Worm (Caenorhabditis elegans) whole organism, L4 larva: ENCODE results near the gene Y70C5A.3.

Source experiments
- F44E2.7 ChIP-seq: fragments of 200-800 bp; sonication (Bioruptor generic); IDR thresholded peaks from 2 replicates; pipeline ENCODE4 v2.1.2; 2022; ENCODE audit warnings: missing genetic modification characterization, missing compliant biosample characterization
- F49E8.2 ChIP-seq: sonication (generic microtip); optimal IDR thresholded peaks from 2 replicates; lab custom pipeline; 2016; ENCODE audit warnings: missing compliant biosample characterization, mild to moderate bottlenecking, missing genetic modification characterization, borderline replicate concordance
- T26A8.4 ChIP-seq: fragments of 200-800 bp; sonication (Bioruptor generic); IDR thresholded peaks from 2 replicates; pipeline ENCODE4 v1.3.6; 2022; ENCODE audit warnings: missing genetic modification characterization, missing compliant biosample characterization
- Y5F2A.4 ChIP-seq: fragments of 200-800 bp; sonication (Bioruptor generic); optimal IDR thresholded peaks from 2 replicates; lab custom pipeline; 2018; ENCODE audit warnings: mild to moderate bottlenecking, missing genetic modification characterization, missing compliant biosample characterization
- Y75B8A.6 ChIP-seq: fragments of 200-800 bp; sonication (Bioruptor generic); IDR thresholded peaks from 2 replicates; pipeline ENCODE4 v1.3.6; 2022; ENCODE audit warnings: missing genetic modification reagents, missing genetic modification characterization, missing compliant biosample characterization
- ZK546.5 ChIP-seq, 2 experiments: sonication (generic microtip); optimal IDR thresholded peaks; 2 replicates each; lab custom pipeline; 2017; ENCODE audit warnings: missing biosample characterization in 2 of 2, missing genetic modification characterization in 2 of 2
- aly-2 ChIP-seq: sonication (generic microtip); optimal IDR thresholded peaks from 2 replicates; lab custom pipeline; 2018; ENCODE audit warnings: missing biosample characterization, missing genetic modification characterization
- ama-1 ChIP-seq: fragments of 150-350 bp; optimal IDR thresholded peaks from 2 replicates; lab custom pipeline; 2014; ENCODE audit warnings: inconsistent platforms, mixed read lengths
- cey-2 ChIP-seq: sonication (generic microtip); optimal IDR thresholded peaks from 3 replicates; lab custom pipeline; 2017; ENCODE audit warnings: missing genetic modification characterization, mild to moderate bottlenecking, missing compliant biosample characterization, antibody characterized with exemption, borderline replicate concordance; ENCODE audit not compliant: insufficient read depth
- ctbp-1 ChIP-seq: fragments of 200-800 bp; sonication (Bioruptor generic); IDR thresholded peaks from 2 replicates; pipeline ENCODE4 v1.3.6; 2022; ENCODE audit warnings: missing genetic modification reagents, missing genetic modification characterization, missing compliant biosample characterization
- daf-16 ChIP-seq, 3 experiments: sonication (generic microtip); optimal IDR thresholded peaks; 2 replicates each; lab custom pipeline; 2016 to 2017; ENCODE audit warnings: missing genetic modification characterization in 3 of 3, missing genetic modification reagents in 3 of 3, mild to moderate bottlenecking in 2 of 3, missing compliant biosample characterization in 2 of 3, missing biosample characterization in 1 of 3, moderate library complexity in 1 of 3
- daf-8 ChIP-seq: fragments of 200-800 bp; sonication (Bioruptor generic); IDR thresholded peaks from 2 replicates; pipeline ENCODE4 v1.3.6; 2022; ENCODE audit warnings: missing genetic modification characterization, missing compliant biosample characterization
- dmd-6 ChIP-seq: fragments of 200-800 bp; sonication (Bioruptor generic); IDR thresholded peaks from 2 replicates; pipeline ENCODE4 v1.3.6; 2022; ENCODE audit warnings: missing genetic modification reagents, missing genetic modification characterization, missing compliant biosample characterization
- dmd-8 ChIP-seq: fragments of 200-800 bp; sonication (Bioruptor generic); IDR thresholded peaks from 2 replicates; pipeline ENCODE4 v1.3.6; 2022; ENCODE audit warnings: missing genetic modification characterization, missing compliant biosample characterization
- dmd-9 ChIP-seq: fragments of 200-800 bp; sonication (Bioruptor generic); IDR thresholded peaks from 2 replicates; pipeline ENCODE4 v1.3.6; 2022; ENCODE audit warnings: missing genetic modification reagents, missing genetic modification characterization, missing compliant biosample characterization
- dpl-1 ChIP-seq: fragments of 150-350 bp; optimal IDR thresholded peaks from 2 replicates; lab custom pipeline; 2014; ENCODE audit warnings: missing biosample characterization, missing genetic modification reagents, missing genetic modification characterization
- dve-1 ChIP-seq: sonication (generic microtip); optimal IDR thresholded peaks from 2 replicates; lab custom pipeline; 2017; ENCODE audit warnings: antibody characterized with exemption, mild to moderate bottlenecking, missing genetic modification characterization, missing compliant biosample characterization; ENCODE audit not compliant: insufficient read depth
- egl-27 ChIP-seq: sonication (generic microtip); optimal IDR thresholded peaks from 3 replicates; lab custom pipeline; 2017; ENCODE audit warnings: missing biosample characterization, missing genetic modification reagents, missing genetic modification characterization
- egl-43 ChIP-seq: fragments of 200-800 bp; sonication (Bioruptor generic); IDR thresholded peaks from 2 replicates; pipeline ENCODE4 v1.3.6; 2022; ENCODE audit warnings: missing genetic modification reagents, missing genetic modification characterization, missing compliant biosample characterization
- fkh-10 ChIP-seq: fragments of 150-350 bp; optimal IDR thresholded peaks from 2 replicates; lab custom pipeline; 2014; ENCODE audit warnings: missing biosample characterization, missing genetic modification reagents, missing genetic modification characterization
- fos-1 ChIP-seq: fragments of 150-350 bp; optimal IDR thresholded peaks from 2 replicates; lab custom pipeline; 2014; ENCODE audit warnings: missing biosample characterization, missing genetic modification characterization
- hlh-30 ChIP-seq: sonication (generic microtip); optimal IDR thresholded peaks from 2 replicates; lab custom pipeline; 2017; ENCODE audit warnings: antibody characterized with exemption, mild to moderate bottlenecking, missing genetic modification characterization, missing compliant biosample characterization; ENCODE audit not compliant: insufficient read depth
- jun-1 ChIP-seq: fragments of 150-350 bp; optimal IDR thresholded peaks from 2 replicates; lab custom pipeline; 2014; ENCODE audit warnings: missing biosample characterization, missing genetic modification reagents, missing genetic modification characterization
- lim-7 ChIP-seq: fragments of 200-800 bp; sonication (Bioruptor generic); IDR thresholded peaks from 2 replicates; pipeline ENCODE4 v1.3.6; 2022; ENCODE audit warnings: missing genetic modification characterization, missing compliant biosample characterization
- lin-38 ChIP-seq: fragments of 200-800 bp; sonication (Bioruptor generic); IDR thresholded peaks from 2 replicates; pipeline ENCODE4 v1.3.6; 2022; ENCODE audit warnings: missing genetic modification reagents, missing genetic modification characterization, missing compliant biosample characterization
- lin-39 ChIP-seq: fragments of 150-350 bp; optimal IDR thresholded peaks from 2 replicates; lab custom pipeline; 2014; ENCODE audit warnings: missing biosample characterization, missing genetic modification reagents, missing genetic modification characterization
- lsy-2 ChIP-seq, 2 experiments: fragments of 150-350 bp in 1 of 2; sonication (generic microtip) in 1 of 2; optimal IDR thresholded peaks; 2 replicates each; lab custom pipeline; 2014 to 2017; ENCODE audit warnings: missing biosample characterization in 2 of 2, missing genetic modification characterization in 2 of 2
- madf-5 ChIP-seq, 2 experiments: fragments of 200-800 bp; sonication (Bioruptor generic); IDR thresholded peaks; 2 replicates each; pipeline ENCODE4 v1.3.6; 2022; ENCODE audit warnings: missing compliant biosample characterization in 2 of 2, missing genetic modification characterization in 2 of 2
- madf-9 ChIP-seq: fragments of 200-800 bp; sonication (Bioruptor generic); conservative IDR thresholded peaks from 2 replicates; pipeline ENCODE4 v1.3.6; 2022; ENCODE audit warnings: missing genetic modification reagents, missing genetic modification characterization, missing compliant biosample characterization
- mdt-29 ChIP-seq: fragments of 200-800 bp; sonication (Bioruptor generic); IDR thresholded peaks from 2 replicates; pipeline ENCODE4 v1.3.6; 2022; ENCODE audit warnings: missing genetic modification reagents, missing genetic modification characterization, missing compliant biosample characterization
- mep-1 ChIP-seq: fragments of 150-350 bp; sonication (generic microtip); optimal IDR thresholded peaks from 3 replicates; lab custom pipeline; 2014; ENCODE audit warnings: missing biosample characterization, missing genetic modification characterization
- mxl-2 ChIP-seq: fragments of 200-800 bp; sonication (Bioruptor generic); conservative IDR thresholded peaks from 2 replicates; pipeline ENCODE4 v1.3.6; 2022; ENCODE audit warnings: missing genetic modification reagents, missing genetic modification characterization, missing compliant biosample characterization
- mxl-3 ChIP-seq: fragments of 200-800 bp; sonication (Bioruptor generic); optimal IDR thresholded peaks from 2 replicates; lab custom pipeline; 2018; ENCODE audit warnings: mild to moderate bottlenecking, missing genetic modification characterization, missing compliant biosample characterization
- nhr-11 ChIP-seq: fragments of 150-350 bp; optimal IDR thresholded peaks from 2 replicates; lab custom pipeline; 2014; ENCODE audit warnings: missing biosample characterization, missing genetic modification characterization
- nhr-41 ChIP-seq: fragments of 200-800 bp; sonication (Bioruptor generic); IDR thresholded peaks from 2 replicates; pipeline ENCODE4 v1.3.6; 2022; ENCODE audit warnings: missing genetic modification reagents, missing genetic modification characterization, missing compliant biosample characterization
- nhr-48 ChIP-seq: sonication (generic microtip); optimal IDR thresholded peaks from 2 replicates; lab custom pipeline; 2016; ENCODE audit warnings: mild to moderate bottlenecking, missing genetic modification characterization, missing compliant biosample characterization
- nhr-6 ChIP-seq: fragments of 150-350 bp; optimal IDR thresholded peaks from 2 replicates; lab custom pipeline; 2014; ENCODE audit warnings: missing biosample characterization, missing genetic modification characterization
- pha-4 ChIP-seq, 2 experiments: fragments of 150-350 bp in 1 of 2; fragments of 200-800 bp in 1 of 2; sonication (Bioruptor generic) in 1 of 2; IDR thresholded peaks in 1 of 2; optimal IDR thresholded peaks in 1 of 2; 2 replicates each; pipeline versions ENCODE4 v1.3.6 to Lab custom; 2014 to 2022; ENCODE audit warnings: missing genetic modification characterization in 2 of 2, missing genetic modification reagents in 2 of 2, missing biosample characterization in 1 of 2, missing compliant biosample characterization in 1 of 2
- php-3 ChIP-seq: fragments of 200-800 bp; sonication (Bioruptor generic); IDR thresholded peaks from 2 replicates; pipeline ENCODE4 v1.3.6; 2022; ENCODE audit warnings: missing genetic modification reagents, missing genetic modification characterization, missing compliant biosample characterization
- sdz-12 ChIP-seq: fragments of 200-800 bp; sonication (Bioruptor generic); optimal IDR thresholded peaks from 2 replicates; lab custom pipeline; 2018; ENCODE audit warnings: mild to moderate bottlenecking, missing genetic modification characterization, missing compliant biosample characterization
- set-16 ChIP-seq: fragments of 200-800 bp; sonication (Bioruptor generic); IDR thresholded peaks from 2 replicates; pipeline ENCODE4 v1.3.6; 2022; ENCODE audit warnings: missing genetic modification reagents, missing genetic modification characterization, missing compliant biosample characterization
- snpc-1.2 ChIP-seq: fragments of 200-800 bp; sonication (Bioruptor generic); IDR thresholded peaks from 2 replicates; pipeline ENCODE4 v1.3.6; 2022; ENCODE audit warnings: missing genetic modification reagents, missing genetic modification characterization, missing compliant biosample characterization
- snpc-4 ChIP-seq: fragments of 150-350 bp; optimal IDR thresholded peaks from 2 replicates; lab custom pipeline; 2014; ENCODE audit warnings: missing biosample characterization, missing genetic modification characterization
- tag-97 ChIP-seq: fragments of 200-800 bp; sonication (Bioruptor generic); IDR thresholded peaks from 2 replicates; pipeline ENCODE4 v1.3.6; 2022; ENCODE audit warnings: missing genetic modification characterization, missing compliant biosample characterization
- unc-62 ChIP-seq, 3 experiments: fragments of 150-350 bp in 1 of 3; sonication (generic microtip); optimal IDR thresholded peaks in 2 of 3; peaks in 1 of 3; 1 replicate in 1 of 3; 2 replicates in 2 of 3; lab custom pipeline; 2014 to 2017; ENCODE audit warnings: missing biosample characterization in 3 of 3, missing genetic modification characterization in 3 of 3, missing genetic modification reagents in 3 of 3, missing genotype in 1 of 3
- zag-1 ChIP-seq: fragments of 150-350 bp; optimal IDR thresholded peaks from 2 replicates; lab custom pipeline; 2014; ENCODE audit warnings: missing biosample characterization, missing genetic modification characterization
- ztf-11 ChIP-seq: fragments of 150-350 bp; optimal IDR thresholded peaks from 2 replicates; lab custom pipeline; 2014; ENCODE audit warnings: missing biosample characterization, missing genetic modification characterization
- ztf-7 ChIP-seq: fragments of 150-350 bp; optimal IDR thresholded peaks from 2 replicates; lab custom pipeline; 2014; ENCODE audit warnings: missing biosample characterization, missing genetic modification characterization

Gene Y70C5A.3

ce11 chrV:16648317-16649018 lies 27.7 kb upstream of the Y70C5A.3 start, which contains the start of gene W06G6.20 (continued):
- TF ChIP-seq ZK546.5 (tag; optimal IDR thresholded peaks at IDR 0.05; lab: Kevin White, UChicago) (no peak), snpc-4 (tag; lab: Kevin White, UChicago) (no peak), mxl-2 (GFP tag; lab: Robert Waterston, UW) (no peak), aly-2 (tag; lab: Kevin White, UChicago) (no peak), daf-8 (no peak), mdt-29 (GFP tag; lab: Robert Waterston, UW) (0 out of 2 replicates have a peak, but pooled peaks have one; percentile 16), egl-43 (GFP tag; lab: Robert Waterston, UW) (0 out of 2 replicates have a peak, but pooled peaks have one; percentile 23), ama-1 (lab: Kevin White, UChicago) (no peak), Y75B8A.6 (no peak), mep-1 (tag; lab: Kevin White, UChicago) (no peak), ztf-11 (tag; lab: Kevin White, UChicago) (no peak), madf-5 (GFP tag; IDR thresholded peaks at IDR 0.05; lab: Robert Waterston, UW) (0 out of 4 replicates have a peak, but pooled peaks have one; percentile 7 to 9), daf-16 (GFP tag; optimal IDR thresholded peaks at IDR 0.05; lab: Kevin White, UChicago) (peak in 1 of 2 experiments; percentile 63), daf-16 (tag; optimal IDR thresholded peaks at IDR 0.05; lab: Kevin White, UChicago) (peak; percentile 31), Y5F2A.4 (GFP tag; lab: Kevin White, UChicago) (no peak), cey-2 (tag; lab: Kevin White, UChicago) (no peak), F49E8.2 (tag; lab: Kevin White, UChicago) (no peak), fkh-10 (GFP tag; lab: Kevin White, UChicago) (no peak), madf-9 (GFP tag; lab: Robert Waterston, UW) (0 out of 2 replicates have a peak, but pooled peaks have one; percentile 32), lim-7 (peak; percentile 72), hlh-30 (tag; lab: Kevin White, UChicago) (peak; percentile 74), dmd-8 (GFP tag; lab: Robert Waterston, UW) (no peak), lin-38 (peak; percentile 54), nhr-11 (tag; lab: Kevin White, UChicago) (no peak), lsy-2 (tag; optimal IDR thresholded peaks at IDR 0.05; lab: Kevin White, UChicago) (no peak), mxl-3 (GFP tag; lab: Kevin White, UChicago) (no peak), jun-1 (tag; lab: Kevin White, UChicago) (no peak), fos-1 (tag; lab: Kevin White, UChicago) (no peak), php-3 (GFP tag; lab: Robert Waterston, UW) (no peak), F44E2.7 (no peak), dve-1 (tag; lab: Kevin White, UChicago) (peak; percentile 11), lin-39 (tag; lab: Kevin White, UChicago) (no peak), ctbp-1 (GFP tag; lab: Robert Waterston, UW) (no peak), dpl-1 (no peak), T26A8.4 (GFP tag; lab: Robert Waterston, UW) (no peak), pha-4 (GFP tag; IDR thresholded peaks at IDR 0.05; lab: Robert Waterston, UW) (peak; percentile 46; the same call in 1 of the 2 replicates), pha-4 (tag; optimal IDR thresholded peaks at IDR 0.05; lab: Kevin White, UChicago) (no peak), dmd-9 (no peak), set-16 (GFP tag; lab: Robert Waterston, UW) (no peak), egl-27 (tag; lab: Kevin White, UChicago) (no peak), zag-1 (tag; lab: Kevin White, UChicago) (no peak), unc-62 (GFP tag; optimal IDR thresholded peaks at IDR 0.05 in 1 of 2; lab: Kevin White, UChicago) (no peak), unc-62 (tag; optimal IDR thresholded peaks at IDR 0.05; lab: Kevin White, UChicago) (no peak), snpc-1.2 (GFP tag; lab: Robert Waterston, UW) (peak; percentile 62), nhr-6 (tag; lab: Kevin White, UChicago) (no peak), nhr-41 (GFP tag; lab: Robert Waterston, UW) (no peak), tag-97 (GFP tag; lab: Robert Waterston, UW) (no peak), dmd-6 (GFP tag; lab: Robert Waterston, UW) (no peak), sdz-12 (GFP tag; lab: Kevin White, UChicago) (no peak), nhr-48 (tag; lab: Kevin White, UChicago) (no peak), ztf-7 (tag; lab: Kevin White, UChicago) (no peak)
